Worm (Caenorhabditis elegans) whole organism, mixed stage, embryonic: ENCODE measurements around the gene dnj-13.

Source experiments
- M03D4.4 ChIP-seq: sonication (generic microtip); optimal IDR thresholded peaks from 2 replicates; lab custom pipeline; 2017; ENCODE audit warnings: mild to moderate bottlenecking, missing genetic modification characterization, missing compliant biosample characterization
- blmp-1 ChIP-seq: fragments of 150-350 bp; optimal IDR thresholded peaks from 2 replicates; lab custom pipeline; 2014; ENCODE audit warnings: missing biosample characterization, missing genetic modification characterization
- ceh-39 ChIP-seq: fragments of 150-350 bp; optimal IDR thresholded peaks from 2 replicates; lab custom pipeline; 2014; ENCODE audit warnings: missing biosample characterization, missing genetic modification characterization
- ceh-43 ChIP-seq: fragments of 200-800 bp; sonication (Bioruptor generic); optimal IDR thresholded peaks from 2 replicates; lab custom pipeline; 2018; ENCODE audit warnings: mild to moderate bottlenecking, missing genetic modification characterization, moderate library complexity, missing compliant biosample characterization
- ceh-83 ChIP-seq: fragments of 200-800 bp; sonication (Bioruptor generic); optimal IDR thresholded peaks from 2 replicates; lab custom pipeline; 2018; ENCODE audit warnings: mild to moderate bottlenecking, missing genetic modification characterization, missing compliant biosample characterization
- ces-1 ChIP-seq: fragments of 150-350 bp; optimal IDR thresholded peaks from 2 replicates; lab custom pipeline; 2014; ENCODE audit warnings: missing biosample characterization, missing genetic modification reagents, missing genetic modification characterization
- cnd-1 ChIP-seq: fragments of 200-800 bp; sonication (Bioruptor generic); optimal IDR thresholded peaks from 2 replicates; lab custom pipeline; 2018; ENCODE audit warnings: mild to moderate bottlenecking, missing genetic modification characterization, missing compliant biosample characterization
- elt-1 ChIP-seq: sonication (generic microtip); optimal IDR thresholded peaks from 2 replicates; lab custom pipeline; 2017; ENCODE audit warnings: missing genetic modification characterization, mild to moderate bottlenecking, missing compliant biosample characterization, antibody characterized with exemption, moderate library complexity, borderline replicate concordance; ENCODE audit not compliant: insufficient read depth
- elt-3 ChIP-seq: fragments of 150-350 bp; optimal IDR thresholded peaks from 2 replicates; lab custom pipeline; 2014; ENCODE audit warnings: missing biosample characterization, missing genetic modification characterization
- flh-1 ChIP-seq: fragments of 200-800 bp; sonication (Bioruptor generic); optimal IDR thresholded peaks from 2 replicates; lab custom pipeline; 2018; ENCODE audit warnings: mild to moderate bottlenecking, missing genetic modification characterization, moderate library complexity, missing compliant biosample characterization
- ham-2 ChIP-seq: fragments of 200-800 bp; sonication (Bioruptor generic); optimal IDR thresholded peaks from 2 replicates; lab custom pipeline; 2018; ENCODE audit warnings: mild to moderate bottlenecking, missing genetic modification characterization, missing compliant biosample characterization
- hlh-1 ChIP-seq: fragments of 150-350 bp; optimal IDR thresholded peaks from 2 replicates; lab custom pipeline; 2014; ENCODE audit warnings: missing biosample characterization, missing genetic modification reagents, missing genetic modification characterization
- lin-32 ChIP-seq: fragments of 200-800 bp; sonication (Bioruptor generic); optimal IDR thresholded peaks from 2 replicates; lab custom pipeline; 2018; ENCODE audit warnings: mild to moderate bottlenecking, missing genetic modification characterization, missing compliant biosample characterization
- lsy-2 ChIP-seq: fragments of 150-350 bp; optimal IDR thresholded peaks from 2 replicates; lab custom pipeline; 2014; ENCODE audit warnings: missing biosample characterization, missing genetic modification characterization
- mab-5 ChIP-seq: fragments of 150-350 bp; optimal IDR thresholded peaks from 2 replicates; lab custom pipeline; 2014; ENCODE audit warnings: missing biosample characterization, missing genetic modification characterization
- mls-2 ChIP-seq: sonication (generic microtip); optimal IDR thresholded peaks from 2 replicates; lab custom pipeline; 2016; ENCODE audit warnings: mild to moderate bottlenecking, missing genetic modification characterization, moderate library complexity, missing compliant biosample characterization
- nhr-2 ChIP-seq: fragments of 150-350 bp; optimal IDR thresholded peaks from 2 replicates; lab custom pipeline; 2014; ENCODE audit warnings: missing biosample characterization, missing genetic modification characterization
- nhr-28 ChIP-seq: fragments of 150-350 bp; optimal IDR thresholded peaks from 2 replicates; lab custom pipeline; 2014; ENCODE audit warnings: missing biosample characterization, missing genetic modification characterization
- sem-2 ChIP-seq: fragments of 200-800 bp; sonication (Bioruptor generic); optimal IDR thresholded peaks from 2 replicates; lab custom pipeline; 2018; ENCODE audit warnings: mild to moderate bottlenecking, missing genetic modification characterization, missing compliant biosample characterization
- snpc-4 ChIP-seq: fragments of 150-350 bp; optimal IDR thresholded peaks from 2 replicates; lab custom pipeline; 2014; ENCODE audit warnings: missing biosample characterization, missing genetic modification characterization
- sptf-1 ChIP-seq: sonication (generic microtip); optimal IDR thresholded peaks from 2 replicates; lab custom pipeline; 2017; ENCODE audit warnings: mild to moderate bottlenecking, missing genetic modification characterization, moderate library complexity, missing compliant biosample characterization
- tbx-8 ChIP-seq: fragments of 200-800 bp; sonication (Bioruptor generic); optimal IDR thresholded peaks from 2 replicates; lab custom pipeline; 2018; ENCODE audit warnings: mild to moderate bottlenecking, missing genetic modification characterization, moderate library complexity, missing compliant biosample characterization
- unc-120 ChIP-seq: sonication (generic microtip); optimal IDR thresholded peaks from 2 replicates; lab custom pipeline; 2017; ENCODE audit warnings: missing genetic modification characterization, missing compliant biosample characterization; ENCODE audit not compliant: poor library complexity, severe bottlenecking
- unc-62 ChIP-seq: fragments of 150-350 bp; optimal IDR thresholded peaks from 2 replicates; lab custom pipeline; 2014; ENCODE audit warnings: missing biosample characterization, missing genetic modification reagents, missing genetic modification characterization
- zip-8 ChIP-seq: fragments of 150-350 bp; optimal IDR thresholded peaks from 2 replicates; lab custom pipeline; 2014; ENCODE audit warnings: missing biosample characterization, missing genetic modification characterization

Gene dnj-13

DNA sequence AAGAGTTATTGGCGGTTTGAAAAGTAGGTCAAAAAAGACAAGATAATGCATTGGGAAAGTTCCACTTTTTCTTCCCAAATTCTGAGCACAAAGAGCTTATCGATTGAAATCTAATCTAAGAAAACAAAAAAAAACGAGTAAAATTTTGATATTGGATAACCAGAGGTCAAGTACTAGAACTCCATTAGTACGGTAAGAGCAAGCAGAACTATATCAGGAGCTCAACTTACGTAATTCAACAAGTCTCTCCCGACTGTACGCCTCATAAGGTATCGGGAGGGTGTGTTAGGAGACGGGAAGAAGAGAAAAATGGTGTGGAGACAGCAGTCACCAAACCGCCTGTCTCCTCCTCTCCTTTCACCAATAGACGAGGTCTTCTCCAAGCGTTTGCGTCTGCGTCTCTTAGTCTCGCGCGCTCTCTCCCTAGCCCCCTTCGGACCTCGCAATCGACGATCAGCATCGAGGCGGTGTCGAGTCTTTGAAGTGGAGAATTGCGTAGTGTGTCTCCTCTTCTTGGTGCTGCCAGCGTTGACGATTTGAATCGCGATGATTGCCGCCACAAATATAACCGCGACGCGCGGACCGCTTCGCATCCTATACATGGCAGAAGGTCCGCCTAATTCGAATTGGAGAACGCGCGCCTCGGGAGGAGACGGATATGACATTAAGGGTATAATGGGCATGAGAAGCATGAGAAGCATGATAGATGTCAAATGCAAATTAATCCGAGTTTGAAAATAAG is 21.6 kb downstream of the dnj-13 start, which contains the start of gene F54D5.5 (continued):
- peak; percentile 8 for TF ChIP-seq unc-120
- TF ChIP-seq M03D4.4 (tag; lab: Kevin White, UChicago), result no peak
- peak; percentile 48 for TF ChIP-seq unc-62 (GFP tag; lab: Kevin White, UChicago)
- peak; percentile 90 for TF ChIP-seq ces-1
- no peak for TF ChIP-seq lin-32
- peak; percentile 27 for TF ChIP-seq ceh-39 (tag; lab: Kevin White, UChicago)
- TF ChIP-seq ceh-43, result no peak
- peak; percentile 44 for TF ChIP-seq lsy-2 (tag; lab: Kevin White, UChicago)
- TF ChIP-seq blmp-1, result no peak
- TF ChIP-seq elt-1 (tag; lab: Kevin White, UChicago), result peak; percentile 42
- TF ChIP-seq, all 35 proteins: peak for 17

DNA sequence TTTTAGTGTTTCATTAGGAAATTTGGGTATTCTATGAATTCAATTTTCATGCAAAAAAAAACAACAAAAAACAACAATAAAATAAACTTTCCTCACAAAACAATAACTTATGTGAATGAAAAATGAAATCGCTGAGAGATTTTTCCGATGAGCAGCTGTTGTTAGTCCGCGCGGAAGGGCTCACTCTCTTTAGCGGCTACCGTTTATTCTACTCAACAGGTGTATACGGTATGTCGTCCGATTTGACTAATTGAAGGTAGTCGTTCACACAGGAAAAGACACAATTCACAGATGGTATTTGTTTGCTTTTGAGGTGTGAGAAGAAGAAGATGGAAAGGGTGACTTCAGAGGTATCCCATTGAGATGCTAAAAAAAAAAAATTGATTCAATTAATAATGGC is 23.2 kb downstream of the dnj-13 start:
- TF ChIP-seq hlh-1 (tag; lab: Kevin White, UChicago) (peak; percentile 62), lin-32 (peak; percentile 66), sptf-1 (no peak), lsy-2 (tag; lab: Kevin White, UChicago) (peak; percentile 7)

- TF ChIP-seq elt-1 (tag; lab: Kevin White, UChicago) (no peak), ces-1 (no peak), M03D4.4 (tag; lab: Kevin White, UChicago) (no peak), ham-2 (GFP tag; lab: Kevin White, UChicago) (no peak), ceh-83 (GFP tag; lab: Kevin White, UChicago) (no peak), lsy-2 (tag; lab: Kevin White, UChicago) (no peak), mab-5 (no peak), cnd-1 (no peak)
Measured at ce11 chrII:11569213-11569868, 23.8 kb downstream of the dnj-13 start, which contains the start of the genes F54D5.23 and F54D5.4. F54D5.23 (minus strand) TSS chrII:11569287. F54D5.4 (plus strand) TSS chrII:11569818.

ce11 chrII:11571260-11571854 is 25.9 kb downstream of the dnj-13 start, which contains the start of gene F54D5.3:
F54D5.3 (plus strand) TSS chrII:11571805.
- TF ChIP-seq zip-8 (tag; lab: Kevin White, UChicago), result peak; percentile 98
- TF ChIP-seq blmp-1, result no peak
- no peak for TF ChIP-seq elt-3 (tag; lab: Kevin White, UChicago)

DNA sequence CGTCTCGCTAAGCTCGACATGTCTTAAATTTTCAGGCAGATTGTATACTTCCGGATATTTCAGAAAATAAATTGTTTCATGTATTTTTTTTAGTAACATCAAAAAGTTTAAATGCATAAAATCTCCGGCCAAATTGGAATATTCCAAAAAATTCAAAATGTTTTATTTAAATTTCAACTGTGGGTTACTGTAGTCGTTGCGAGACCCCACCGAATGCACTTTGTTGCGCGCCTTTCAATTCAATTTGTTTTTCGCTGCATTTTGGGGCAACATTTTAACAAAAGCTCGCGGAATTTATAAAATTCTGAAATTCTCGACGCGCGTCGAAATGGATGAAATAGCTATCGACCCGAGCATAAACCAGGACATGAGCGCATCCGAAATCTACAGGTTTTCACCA is 27.4 kb downstream of the dnj-13 start, which contains the start of gene F54D5.2:
TSS of gene F54D5.2 (plus strand) at position 237 of the 400 bp plus-strand sequence.
- TF ChIP-seq nhr-2 (tag; lab: Kevin White, UChicago), result no peak

- TF ChIP-seq hlh-1 (tag; lab: Kevin White, UChicago), result peak; percentile 20
- TF ChIP-seq mls-2, result no peak
Measured at ce11 chrII:11577397-11577796, 31.9 kb downstream of the dnj-13 start, which contains the start of gene pcs-1. pcs-1 (minus strand) TSS chrII:11577740.

- TF ChIP-seq flh-1 (GFP tag; lab: Kevin White, UChicago), result no peak
- TF ChIP-seq sptf-1, result no peak
- TF ChIP-seq hlh-1 (tag; lab: Kevin White, UChicago), result no peak
- no peak for TF ChIP-seq tbx-8 (GFP tag; lab: Kevin White, UChicago)
- no peak for TF ChIP-seq sem-2 (GFP tag; lab: Kevin White, UChicago)
- no peak for TF ChIP-seq unc-62 (GFP tag; lab: Kevin White, UChicago)
- no peak for TF ChIP-seq zip-8 (tag; lab: Kevin White, UChicago)
- TF ChIP-seq snpc-4 (tag; lab: Kevin White, UChicago), result no peak
- no peak for TF ChIP-seq elt-3 (tag; lab: Kevin White, UChicago)
- no peak for TF ChIP-seq nhr-28
- TF ChIP-seq ceh-43, result no peak
- no peak for TF ChIP-seq M03D4.4 (tag; lab: Kevin White, UChicago)
- no peak for TF ChIP-seq ceh-83 (GFP tag; lab: Kevin White, UChicago)
- TF ChIP-seq ham-2 (GFP tag; lab: Kevin White, UChicago), result no peak
- TF ChIP-seq nhr-2 (tag; lab: Kevin White, UChicago), result no peak
Measured at ce11 chrII:11577861-11578260, 32.4 kb downstream of the dnj-13 start.
